Worm (Caenorhabditis elegans): ENCODE results near the gene K10H10.5.

K10H10.5 gene

ce11 chrII:14501447-14501846, at the start of gene K10H10.5:
Gene K10H10.5 (plus strand): TSS chrII:14501747.
- TF ChIP-seq blmp-1 (tag; optimal IDR thresholded peaks at IDR 0.05): no peak
- no peak for TF ChIP-seq nhr-76 (tag; optimal IDR thresholded peaks at IDR 0.05)
- TF ChIP-seq elt-1 (tag; optimal IDR thresholded peaks at IDR 0.05; ENCODE audit: borderline replicate concordance, insufficient read depth): no peak
- TF ChIP-seq ztf-11 (tag; optimal IDR thresholded peaks at IDR 0.05): no peak
- no peak for TF ChIP-seq cnd-1 (tag; optimal IDR thresholded peaks at IDR 0.05)
- no peak for TF ChIP-seq flh-1 (GFP tag; optimal IDR thresholded peaks at IDR 0.05)
- TF ChIP-seq mep-1 (tag; optimal IDR thresholded peaks at IDR 0.05): no peak
- TF ChIP-seq ceh-83 (GFP tag; optimal IDR thresholded peaks at IDR 0.05): no peak
- TF ChIP-seq nhr-12 (tag; optimal IDR thresholded peaks at IDR 0.05): no peak
- no peak for TF ChIP-seq bed-3 (GFP tag; optimal IDR thresholded peaks at IDR 0.05)
- no peak for TF ChIP-seq unc-39 (tag; optimal IDR thresholded peaks at IDR 0.05)
- no peak for TF ChIP-seq mls-2 (tag; optimal IDR thresholded peaks at IDR 0.05)
- TF ChIP-seq lin-32 (GFP tag; optimal IDR thresholded peaks at IDR 0.05): no peak
- TF ChIP-seq sem-2 (GFP tag; optimal IDR thresholded peaks at IDR 0.05): no peak

- TF ChIP-seq tbx-8 (GFP tag; optimal IDR thresholded peaks at IDR 0.05): no peak
- no peak for TF ChIP-seq bed-3 (GFP tag; optimal IDR thresholded peaks at IDR 0.05)
- TF ChIP-seq lin-13 (tag; optimal IDR thresholded peaks at IDR 0.05): no peak
- no peak for TF ChIP-seq nhr-28 (tag; optimal IDR thresholded peaks at IDR 0.05)
- no peak for TF ChIP-seq unc-62 (GFP tag; optimal IDR thresholded peaks at IDR 0.05)
- no peak for TF ChIP-seq ztf-11 (tag; optimal IDR thresholded peaks at IDR 0.05)
- no peak for TF ChIP-seq flh-1 (GFP tag; optimal IDR thresholded peaks at IDR 0.05)
- no peak for TF ChIP-seq M03D4.4 (tag; optimal IDR thresholded peaks at IDR 0.05)
- TF ChIP-seq cnd-1 (tag; optimal IDR thresholded peaks at IDR 0.05): no peak
- no peak for TF ChIP-seq mab-5 (tag; optimal IDR thresholded peaks at IDR 0.05)
- TF ChIP-seq zip-8 (tag; optimal IDR thresholded peaks at IDR 0.05): no peak
- TF ChIP-seq hlh-1 (tag; optimal IDR thresholded peaks at IDR 0.05): no peak
- no peak for TF ChIP-seq drap-1 (GFP tag; optimal IDR thresholded peaks at IDR 0.05)
- TF ChIP-seq elt-1 (tag; optimal IDR thresholded peaks at IDR 0.05; ENCODE audit: borderline replicate concordance, insufficient read depth): no peak
- TF ChIP-seq nhr-12 (tag; optimal IDR thresholded peaks at IDR 0.05): no peak
- no peak for TF ChIP-seq nhr-2 (tag; optimal IDR thresholded peaks at IDR 0.05)
- TF ChIP-seq mep-1 (tag; optimal IDR thresholded peaks at IDR 0.05): no peak
These were observed 49.6 kb upstream of the K10H10.5 start for ce11 chrII:14451934-14452333.

- TF ChIP-seq snpc-4 (tag; optimal IDR thresholded peaks at IDR 0.05) (no peak), sem-2 (GFP tag; optimal IDR thresholded peaks at IDR 0.05) (no peak), ceh-83 (GFP tag; optimal IDR thresholded peaks at IDR 0.05) (no peak), lin-32 (GFP tag; optimal IDR thresholded peaks at IDR 0.05) (no peak), mab-5 (tag; optimal IDR thresholded peaks at IDR 0.05) (no peak), nhr-12 (tag; optimal IDR thresholded peaks at IDR 0.05) (no peak), mls-2 (tag; optimal IDR thresholded peaks at IDR 0.05) (no peak), blmp-1 (tag; optimal IDR thresholded peaks at IDR 0.05) (no peak), cnd-1 (tag; optimal IDR thresholded peaks at IDR 0.05) (no peak), ceh-39 (tag; optimal IDR thresholded peaks at IDR 0.05) (no peak), flh-1 (GFP tag; optimal IDR thresholded peaks at IDR 0.05) (no peak), bed-3 (GFP tag; optimal IDR thresholded peaks at IDR 0.05) (no peak), elt-1 (tag; optimal IDR thresholded peaks at IDR 0.05; ENCODE audit: borderline replicate concordance, insufficient read depth) (no peak), unc-62 (GFP tag; optimal IDR thresholded peaks at IDR 0.05) (no peak)
These were observed 46.2 kb upstream of the K10H10.5 start, which contains the start of gene dmsr-6 for ce11 chrII:14455332-14455731. Gene dmsr-6 (plus strand): TSS chrII:14455632.

- TF ChIP-seq nhr-2 (tag; optimal IDR thresholded peaks at IDR 0.05): no peak
- TF ChIP-seq ces-1 (GFP tag; optimal IDR thresholded peaks at IDR 0.05): peak; percentile 99
These were observed 31.5 kb upstream of the K10H10.5 start for ce11 chrII:14470020-14470419.

ce11 chrII:14474700-14475099, 26.8 kb upstream of the K10H10.5 start:
- TF ChIP-seq hlh-1 (tag; optimal IDR thresholded peaks at IDR 0.05): no peak
- TF ChIP-seq nhr-28 (tag; optimal IDR thresholded peaks at IDR 0.05): no peak
- TF ChIP-seq ham-2 (GFP tag; optimal IDR thresholded peaks at IDR 0.05): no peak
- no peak for TF ChIP-seq mls-2 (tag; optimal IDR thresholded peaks at IDR 0.05)
- no peak for TF ChIP-seq mep-1 (tag; optimal IDR thresholded peaks at IDR 0.05)
- TF ChIP-seq lin-32 (GFP tag; optimal IDR thresholded peaks at IDR 0.05): no peak
- TF ChIP-seq sem-2 (GFP tag; optimal IDR thresholded peaks at IDR 0.05): no peak
- no peak for TF ChIP-seq mab-5 (tag; optimal IDR thresholded peaks at IDR 0.05)
- TF ChIP-seq blmp-1 (tag; optimal IDR thresholded peaks at IDR 0.05): no peak
- TF ChIP-seq drap-1 (GFP tag; optimal IDR thresholded peaks at IDR 0.05): peak; percentile 10
- peak; percentile 30 for TF ChIP-seq cnd-1 (tag; optimal IDR thresholded peaks at IDR 0.05)
- TF ChIP-seq snpc-4 (tag; optimal IDR thresholded peaks at IDR 0.05): no peak
- no peak for TF ChIP-seq tbx-8 (GFP tag; optimal IDR thresholded peaks at IDR 0.05)
- TF ChIP-seq sptf-1 (tag; optimal IDR thresholded peaks at IDR 0.05): no peak
- no peak for TF ChIP-seq pha-4 (tag; optimal IDR thresholded peaks at IDR 0.05)
- no peak for TF ChIP-seq unc-39 (tag; optimal IDR thresholded peaks at IDR 0.05)
- no peak for TF ChIP-seq ztf-11 (tag; optimal IDR thresholded peaks at IDR 0.05)
- TF ChIP-seq elt-1 (tag; optimal IDR thresholded peaks at IDR 0.05; ENCODE audit: borderline replicate concordance, insufficient read depth): no peak
- TF ChIP-seq ceh-43 (GFP tag; optimal IDR thresholded peaks at IDR 0.05): no peak
- TF ChIP-seq nhr-2 (tag; optimal IDR thresholded peaks at IDR 0.05): peak; percentile 6
- TF ChIP-seq M03D4.4 (tag; optimal IDR thresholded peaks at IDR 0.05): peak; percentile 20
- peak; percentile 18 for TF ChIP-seq ceh-83 (GFP tag; optimal IDR thresholded peaks at IDR 0.05)
- no peak for TF ChIP-seq ceh-39 (tag; optimal IDR thresholded peaks at IDR 0.05)
- no peak for TF ChIP-seq elt-3 (tag; optimal IDR thresholded peaks at IDR 0.05)
- TF ChIP-seq nhr-76 (tag; optimal IDR thresholded peaks at IDR 0.05): no peak
